Worm (Caenorhabditis elegans) whole organism, mixed stage, embryonic: ENCODE results near the gene srg-37.

ENCODE experiments used
- M03D4.4 ChIP-seq: sonication (generic microtip); optimal IDR thresholded peaks from 2 replicates; lab custom pipeline; 2017; ENCODE audit warnings: mild to moderate bottlenecking, missing genetic modification characterization, missing compliant biosample characterization
- ceh-83 ChIP-seq: fragments of 200-800 bp; sonication (Bioruptor generic); optimal IDR thresholded peaks from 2 replicates; lab custom pipeline; 2018; ENCODE audit warnings: mild to moderate bottlenecking, missing genetic modification characterization, missing compliant biosample characterization
- ces-1 ChIP-seq: fragments of 150-350 bp; optimal IDR thresholded peaks from 2 replicates; lab custom pipeline; 2014; ENCODE audit warnings: missing biosample characterization, missing genetic modification reagents, missing genetic modification characterization
- elt-1 ChIP-seq: sonication (generic microtip); optimal IDR thresholded peaks from 2 replicates; lab custom pipeline; 2017; ENCODE audit warnings: missing genetic modification characterization, mild to moderate bottlenecking, missing compliant biosample characterization, antibody characterized with exemption, moderate library complexity, borderline replicate concordance; ENCODE audit not compliant: insufficient read depth
- elt-3 ChIP-seq: fragments of 150-350 bp; optimal IDR thresholded peaks from 2 replicates; lab custom pipeline; 2014; ENCODE audit warnings: missing biosample characterization, missing genetic modification characterization
- flh-1 ChIP-seq: fragments of 200-800 bp; sonication (Bioruptor generic); optimal IDR thresholded peaks from 2 replicates; lab custom pipeline; 2018; ENCODE audit warnings: mild to moderate bottlenecking, missing genetic modification characterization, moderate library complexity, missing compliant biosample characterization
- ham-2 ChIP-seq: fragments of 200-800 bp; sonication (Bioruptor generic); optimal IDR thresholded peaks from 2 replicates; lab custom pipeline; 2018; ENCODE audit warnings: mild to moderate bottlenecking, missing genetic modification characterization, missing compliant biosample characterization
- hlh-1 ChIP-seq: fragments of 150-350 bp; optimal IDR thresholded peaks from 2 replicates; lab custom pipeline; 2014; ENCODE audit warnings: missing biosample characterization, missing genetic modification reagents, missing genetic modification characterization
- lin-32 ChIP-seq: fragments of 200-800 bp; sonication (Bioruptor generic); optimal IDR thresholded peaks from 2 replicates; lab custom pipeline; 2018; ENCODE audit warnings: mild to moderate bottlenecking, missing genetic modification characterization, missing compliant biosample characterization
- lsy-2 ChIP-seq: fragments of 150-350 bp; optimal IDR thresholded peaks from 2 replicates; lab custom pipeline; 2014; ENCODE audit warnings: missing biosample characterization, missing genetic modification characterization
- mls-2 ChIP-seq: sonication (generic microtip); optimal IDR thresholded peaks from 2 replicates; lab custom pipeline; 2016; ENCODE audit warnings: mild to moderate bottlenecking, missing genetic modification characterization, moderate library complexity, missing compliant biosample characterization
- nhr-12 ChIP-seq: fragments of 150-350 bp; optimal IDR thresholded peaks from 2 replicates; lab custom pipeline; 2014; ENCODE audit warnings: missing biosample characterization, missing genetic modification characterization
- nhr-237 ChIP-seq: fragments of 150-350 bp; optimal IDR thresholded peaks from 2 replicates; lab custom pipeline; 2014; ENCODE audit warnings: missing biosample characterization, missing genetic modification characterization
- nhr-28 ChIP-seq: fragments of 150-350 bp; optimal IDR thresholded peaks from 2 replicates; lab custom pipeline; 2014; ENCODE audit warnings: missing biosample characterization, missing genetic modification characterization
- nhr-76 ChIP-seq: sonication (generic microtip); optimal IDR thresholded peaks from 2 replicates; lab custom pipeline; 2017; ENCODE audit warnings: missing biosample characterization, missing genetic modification characterization
- pha-4 ChIP-seq: fragments of 150-350 bp; optimal IDR thresholded peaks from 2 replicates; lab custom pipeline; 2018; ENCODE audit warnings: missing biosample characterization, missing genetic modification reagents, missing genetic modification characterization
- ztf-11 ChIP-seq: fragments of 150-350 bp; optimal IDR thresholded peaks from 2 replicates; lab custom pipeline; 2014; ENCODE audit warnings: missing biosample characterization, missing genetic modification characterization

Gene srg-37

DNA sequence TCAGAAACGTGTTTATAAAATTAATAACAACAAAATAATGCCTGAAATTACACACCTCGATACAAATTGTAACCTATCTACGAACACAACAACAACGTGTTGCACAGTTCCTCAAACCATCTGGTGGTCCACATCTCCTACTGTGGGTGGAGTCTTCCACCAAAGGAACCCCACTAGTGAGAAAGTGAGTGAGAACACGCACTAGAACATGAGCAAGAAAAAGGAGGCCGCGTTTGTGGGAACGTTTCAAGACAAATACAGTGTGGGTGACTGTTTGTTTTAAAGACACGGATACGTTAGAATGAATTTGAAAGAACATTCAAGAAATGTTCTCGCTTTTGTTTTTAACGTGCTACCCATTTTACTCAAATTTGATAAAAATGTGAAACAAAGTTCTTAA lies 48.4 kb downstream of the srg-37 start, which contains the start of gene ceh-36:
Gene ceh-36 (minus strand): TSS at position 101 of the 400 bp plus-strand sequence.
- no peak for TF ChIP-seq nhr-237 (tag; lab: Kevin White, UChicago)
- TF ChIP-seq ham-2, result no peak
- TF ChIP-seq elt-3 (tag; lab: Kevin White, UChicago), result no peak
- no peak for TF ChIP-seq nhr-76 (tag; lab: Kevin White, UChicago)
- no peak for TF ChIP-seq nhr-28
- TF ChIP-seq flh-1, result no peak
- TF ChIP-seq lsy-2 (tag; lab: Kevin White, UChicago), result no peak
- no peak for TF ChIP-seq hlh-1 (tag; lab: Kevin White, UChicago)
- no peak for TF ChIP-seq lin-32
- TF ChIP-seq ceh-83 (GFP tag; lab: Kevin White, UChicago), result no peak
- TF ChIP-seq nhr-12 (tag; lab: Kevin White, UChicago), result no peak
- no peak for TF ChIP-seq elt-1 (tag; lab: Kevin White, UChicago)
- no peak for TF ChIP-seq M03D4.4 (tag; lab: Kevin White, UChicago)

DNA sequence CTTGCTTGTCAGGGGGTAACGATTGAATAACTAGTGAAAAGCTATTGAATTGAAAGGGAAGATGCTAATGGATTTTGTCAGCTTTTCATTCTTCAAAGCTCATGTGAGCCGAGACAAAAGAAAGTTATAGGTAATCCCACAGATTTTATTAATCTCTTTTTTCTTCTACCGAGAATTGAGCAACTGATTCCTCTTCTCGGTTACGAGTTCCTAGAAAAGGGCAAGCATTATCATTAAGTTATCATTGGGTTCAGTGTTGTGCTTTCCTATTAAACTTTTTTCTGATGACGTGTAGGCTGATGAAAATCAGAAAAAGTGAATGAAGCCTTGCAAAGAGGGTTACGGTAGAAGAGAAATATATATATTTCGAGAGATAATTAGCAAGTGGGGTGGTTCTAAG lies 49.2 kb downstream of the srg-37 start:
- no peak for TF ChIP-seq ces-1 (GFP tag; lab: Kevin White, UChicago)
- no peak for TF ChIP-seq flh-1
- TF ChIP-seq mls-2, result no peak
- TF ChIP-seq pha-4 (tag; lab: Kevin White, UChicago), result no peak
- no peak for TF ChIP-seq nhr-12 (tag; lab: Kevin White, UChicago)
- TF ChIP-seq nhr-28, result no peak
- TF ChIP-seq ztf-11 (tag; lab: Kevin White, UChicago), result no peak
